Worm (Caenorhabditis elegans) whole organism, L2 larva: ENCODE data around the gene str-129.

Source experiments
- C34F6.9 ChIP-seq: fragments of 150-350 bp; optimal IDR thresholded peaks from 2 replicates; lab custom pipeline; 2014; ENCODE audit warnings: missing biosample characterization, missing genetic modification characterization
- F13H6.1 ChIP-seq: sonication (generic microtip); optimal IDR thresholded peaks from 2 replicates; lab custom pipeline; 2016; ENCODE audit warnings: missing genetic modification characterization, missing compliant biosample characterization
- Y55F3AM.14 ChIP-seq: fragments of 200-800 bp; sonication (Bioruptor generic); optimal IDR thresholded peaks from 2 replicates; lab custom pipeline; 2018; ENCODE audit warnings: mild to moderate bottlenecking, missing genetic modification characterization, missing compliant biosample characterization
- ZK546.5 ChIP-seq: sonication (generic microtip); optimal IDR thresholded peaks from 2 replicates; lab custom pipeline; 2017; ENCODE audit warnings: missing biosample characterization, missing genetic modification characterization
- alr-1 ChIP-seq: fragments of 150-350 bp; optimal IDR thresholded peaks from 2 replicates; lab custom pipeline; 2014; ENCODE audit warnings: missing biosample characterization, missing genetic modification characterization
- aly-2 ChIP-seq: fragments of 150-350 bp; optimal IDR thresholded peaks from 2 replicates; lab custom pipeline; 2014; ENCODE audit warnings: missing biosample characterization, missing genetic modification characterization
- blmp-1 ChIP-seq: sonication (generic microtip); optimal IDR thresholded peaks from 2 replicates; lab custom pipeline; 2017; ENCODE audit warnings: missing genetic modification characterization, mild to moderate bottlenecking, missing compliant biosample characterization, antibody characterized with exemption, moderate library complexity; ENCODE audit not compliant: insufficient read depth
- ceh-16 ChIP-seq: fragments of 150-350 bp; optimal IDR thresholded peaks from 2 replicates; lab custom pipeline; 2014; ENCODE audit warnings: missing biosample characterization, missing genetic modification characterization
- ceh-82 ChIP-seq: fragments of 150-350 bp; optimal IDR thresholded peaks from 2 replicates; lab custom pipeline; 2014; ENCODE audit warnings: missing biosample characterization, missing genetic modification characterization
- crh-2 ChIP-seq: sonication (generic microtip); optimal IDR thresholded peaks from 2 replicates; lab custom pipeline; 2017; ENCODE audit warnings: missing biosample characterization, missing genetic modification characterization
- dmd-4 ChIP-seq: sonication (generic microtip); optimal IDR thresholded peaks from 2 replicates; lab custom pipeline; 2017; ENCODE audit warnings: missing biosample characterization, missing genetic modification characterization
- elt-1 ChIP-seq: fragments of 150-350 bp; optimal IDR thresholded peaks from 2 replicates; lab custom pipeline; 2014; ENCODE audit warnings: missing biosample characterization, missing genetic modification characterization
- elt-3 ChIP-seq: sonication (generic microtip); optimal IDR thresholded peaks from 2 replicates; lab custom pipeline; 2017; ENCODE audit warnings: missing biosample characterization, missing genetic modification characterization
- fos-1 ChIP-seq: fragments of 150-350 bp; optimal IDR thresholded peaks from 2 replicates; lab custom pipeline; 2014; ENCODE audit warnings: missing biosample characterization, missing genetic modification characterization
- gmeb-1 ChIP-seq: fragments of 150-350 bp; optimal IDR thresholded peaks from 2 replicates; lab custom pipeline; 2014; ENCODE audit warnings: missing biosample characterization, missing genetic modification characterization
- lin-11 ChIP-seq: fragments of 150-350 bp; sonication (generic microtip); optimal IDR thresholded peaks from 2 replicates; lab custom pipeline; 2014; ENCODE audit warnings: missing biosample characterization, missing genetic modification characterization, inconsistent platforms, mixed read lengths
- lin-13 ChIP-seq: fragments of 150-350 bp; optimal IDR thresholded peaks from 2 replicates; lab custom pipeline; 2014; ENCODE audit warnings: missing biosample characterization, missing genetic modification reagents, missing genetic modification characterization
- lin-39 ChIP-seq: fragments of 150-350 bp; optimal IDR thresholded peaks from 2 replicates; lab custom pipeline; 2014; ENCODE audit warnings: missing biosample characterization, missing genetic modification reagents, missing genetic modification characterization
- lsy-2 ChIP-seq, 2 experiments: fragments of 150-350 bp in 1 of 2; sonication (generic microtip) in 1 of 2; optimal IDR thresholded peaks; 2 replicates each; lab custom pipeline; 2014 to 2017; ENCODE audit warnings: missing biosample characterization in 2 of 2, missing genetic modification characterization in 2 of 2
- mab-5 ChIP-seq: fragments of 150-350 bp; optimal IDR thresholded peaks from 2 replicates; lab custom pipeline; 2014; ENCODE audit warnings: missing biosample characterization, missing genetic modification characterization
- mdl-1 ChIP-seq, 2 experiments: fragments of 150-350 bp in 1 of 2; sonication (generic microtip) in 1 of 2; optimal IDR thresholded peaks; 2 replicates each; lab custom pipeline; 2017; ENCODE audit warnings: missing biosample characterization in 2 of 2, missing genetic modification characterization in 2 of 2
- nhr-10 ChIP-seq: sonication (generic microtip); optimal IDR thresholded peaks from 2 replicates; lab custom pipeline; 2017; ENCODE audit warnings: missing biosample characterization, missing genetic modification characterization
- nhr-11 ChIP-seq: fragments of 150-350 bp; optimal IDR thresholded peaks from 2 replicates; lab custom pipeline; 2014; ENCODE audit warnings: missing biosample characterization, missing genetic modification characterization
- nhr-12 ChIP-seq: fragments of 150-350 bp; optimal IDR thresholded peaks from 2 replicates; lab custom pipeline; 2014; ENCODE audit warnings: missing biosample characterization, missing genetic modification characterization
- nhr-129 ChIP-seq: fragments of 150-350 bp; optimal IDR thresholded peaks from 2 replicates; lab custom pipeline; 2014; ENCODE audit warnings: missing biosample characterization, missing genetic modification characterization
- nhr-21 ChIP-seq: fragments of 150-350 bp; optimal IDR thresholded peaks from 2 replicates; lab custom pipeline; 2014; ENCODE audit warnings: missing biosample characterization, missing genetic modification characterization
- nhr-23 ChIP-seq: fragments of 150-350 bp; optimal IDR thresholded peaks from 2 replicates; lab custom pipeline; 2014; ENCODE audit warnings: missing biosample characterization, missing genetic modification reagents, missing genetic modification characterization
- nhr-25 ChIP-seq: fragments of 150-350 bp; sonication (generic microtip); optimal IDR thresholded peaks from 3 replicates; lab custom pipeline; 2014; ENCODE audit warnings: missing biosample characterization, missing genetic modification characterization
- nhr-6 ChIP-seq: fragments of 150-350 bp; optimal IDR thresholded peaks from 2 replicates; lab custom pipeline; 2014; ENCODE audit warnings: missing biosample characterization, missing genetic modification characterization
- nhr-77 ChIP-seq: fragments of 150-350 bp; optimal IDR thresholded peaks from 2 replicates; lab custom pipeline; 2014; ENCODE audit warnings: missing biosample characterization, missing genetic modification characterization
- peb-1 ChIP-seq: fragments of 150-350 bp; optimal IDR thresholded peaks from 2 replicates; lab custom pipeline; 2014; ENCODE audit warnings: missing biosample characterization, missing genetic modification characterization
- skn-1 ChIP-seq: sonication (generic microtip); optimal IDR thresholded peaks from 2 replicates; lab custom pipeline; 2017; ENCODE audit warnings: missing biosample characterization, missing genetic modification characterization
- snpc-4 ChIP-seq: fragments of 150-350 bp; optimal IDR thresholded peaks from 2 replicates; lab custom pipeline; 2014; ENCODE audit warnings: missing biosample characterization, missing genetic modification characterization
- unc-39 ChIP-seq: fragments of 150-350 bp; optimal IDR thresholded peaks from 2 replicates; lab custom pipeline; 2014; ENCODE audit warnings: missing biosample characterization, missing genetic modification characterization
- unc-62 ChIP-seq: fragments of 150-350 bp; optimal IDR thresholded peaks from 2 replicates; lab custom pipeline; 2014; ENCODE audit warnings: missing biosample characterization, missing genetic modification reagents, missing genetic modification characterization
- ztf-1 ChIP-seq: fragments of 200-800 bp; sonication (Bioruptor generic); conservative IDR thresholded peaks from 2 replicates; pipeline ENCODE4 v1.3.6; 2022; ENCODE audit warnings: missing genetic modification characterization, missing compliant biosample characterization
- ztf-11 ChIP-seq: sonication (generic microtip); optimal IDR thresholded peaks from 2 replicates; lab custom pipeline; 2017; ENCODE audit warnings: missing biosample characterization, missing genetic modification characterization
- ztf-4 ChIP-seq: fragments of 150-350 bp; optimal IDR thresholded peaks from 2 replicates; lab custom pipeline; 2014; ENCODE audit warnings: missing biosample characterization, missing genetic modification characterization

The str-129 gene

DNA sequence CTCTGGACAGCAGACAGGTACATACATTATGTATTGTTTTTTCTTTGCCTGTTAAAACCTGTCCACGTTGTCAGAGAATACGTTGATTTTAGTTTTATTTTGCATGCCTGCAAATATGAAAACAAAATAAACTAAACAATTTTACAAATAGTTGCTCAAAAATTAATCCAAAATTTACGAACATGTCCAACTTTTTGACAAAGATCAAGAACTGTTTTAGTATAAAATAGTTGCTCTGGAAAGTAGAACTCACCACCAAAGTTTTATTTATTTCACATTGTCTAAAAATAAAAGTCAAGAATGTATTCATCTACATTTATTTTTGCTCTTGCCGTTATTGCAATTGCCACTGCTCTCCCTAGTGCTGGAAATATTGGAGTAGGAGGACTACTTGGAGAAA is 12.2 kb upstream of the str-129 start, which contains the start of gene srlf-16:
TSS of gene srlf-16 (plus strand) at position 301 of the 400 bp plus-strand sequence.
- TF ChIP-seq nhr-25 (tag; lab: Kevin White, UChicago) (no peak), lin-11 (tag; lab: Kevin White, UChicago) (no peak), lin-13 (GFP tag; lab: Kevin White, UChicago) (no peak), crh-2 (no peak), mab-5 (tag; lab: Kevin White, UChicago) (no peak), unc-62 (GFP tag; lab: Kevin White, UChicago) (no peak), Y55F3AM.14 (no peak), nhr-129 (tag; lab: Kevin White, UChicago) (no peak), nhr-10 (tag; lab: Kevin White, UChicago) (no peak), snpc-4 (tag; lab: Kevin White, UChicago) (no peak), nhr-11 (tag; lab: Kevin White, UChicago) (no peak)

ce11 chrV:8102960-8103359 is 10.7 kb upstream of the str-129 start, which contains the start of gene str-90:
TSS of gene str-90 (plus strand) at chrV:8103260.
- TF ChIP-seq nhr-129 (tag; lab: Kevin White, UChicago) (no peak), nhr-10 (tag; lab: Kevin White, UChicago) (no peak), peb-1 (tag; lab: Kevin White, UChicago) (no peak), unc-62 (GFP tag; lab: Kevin White, UChicago) (no peak), aly-2 (tag; lab: Kevin White, UChicago) (no peak), lsy-2 (tag; optimal IDR thresholded peaks at IDR 0.05; lab: Kevin White, UChicago) (no peak), unc-39 (tag; lab: Kevin White, UChicago) (no peak), ZK546.5 (tag; lab: Kevin White, UChicago) (no peak), nhr-77 (no peak), lin-11 (tag; lab: Kevin White, UChicago) (no peak)
- TF ChIP-seq, all 48 proteins: peak for 0

- TF ChIP-seq ceh-82 (tag; lab: Kevin White, UChicago) (no peak), ztf-1 (GFP tag; lab: Robert Waterston, UW) (no peak), elt-3 (tag; lab: Kevin White, UChicago) (no peak), C34F6.9 (no peak), fos-1 (tag; lab: Kevin White, UChicago) (no peak), mab-5 (tag; lab: Kevin White, UChicago) (no peak), lsy-2 (tag; optimal IDR thresholded peaks at IDR 0.05; lab: Kevin White, UChicago) (no peak), ztf-11 (tag; lab: Kevin White, UChicago) (no peak)
Measured at ce11 chrV:8099306-8099705, 7.0 kb upstream of the str-129 start, which contains the start of gene sdz-23. TSS of gene sdz-23 (plus strand) at chrV:8099606.

ce11 chrV:8098239-8098638 is 6.0 kb upstream of the str-129 start, which contains the start of gene str-145:
TSS of gene str-145 (minus strand) at chrV:8098339.
- TF ChIP-seq snpc-4 (tag; lab: Kevin White, UChicago) (no peak), peb-1 (tag; lab: Kevin White, UChicago) (no peak), ZK546.5 (tag; lab: Kevin White, UChicago) (no peak), nhr-12 (tag; lab: Kevin White, UChicago) (no peak), lin-39 (tag; lab: Kevin White, UChicago) (no peak), nhr-11 (tag; lab: Kevin White, UChicago) (no peak), elt-1 (tag; lab: Kevin White, UChicago) (no peak), ceh-16 (tag; lab: Kevin White, UChicago) (no peak), lin-11 (tag; lab: Kevin White, UChicago) (no peak)

DNA sequence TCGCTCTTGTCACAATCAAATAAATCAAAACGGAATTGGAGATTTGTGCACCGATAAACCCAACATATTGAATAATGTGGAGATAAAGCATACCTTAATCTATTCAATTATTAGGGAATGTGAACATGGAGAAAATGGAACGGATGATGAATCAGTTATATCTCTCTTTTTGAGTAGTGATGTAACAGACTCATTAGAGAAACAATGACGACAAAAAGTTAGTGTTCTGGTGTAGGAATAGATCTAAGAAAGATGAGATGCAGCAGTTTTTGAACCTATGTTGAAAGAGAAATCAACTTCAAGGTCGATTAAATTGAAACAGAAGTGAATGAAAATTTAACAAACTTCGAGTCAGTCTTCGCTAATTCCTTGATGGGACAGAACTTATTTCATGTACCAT is 3.1 kb upstream of the str-129 start, which contains the start of gene str-146:
TSS of gene str-146 (minus strand) at position 101 of the 400 bp plus-strand sequence.
- TF ChIP-seq nhr-21 (tag; lab: Kevin White, UChicago), result no peak
- TF ChIP-seq ztf-4, result no peak
- no peak for TF ChIP-seq gmeb-1
- no peak for TF ChIP-seq nhr-6 (tag; lab: Kevin White, UChicago)
- TF ChIP-seq ZK546.5 (tag; lab: Kevin White, UChicago), result no peak
- no peak for TF ChIP-seq F13H6.1
- TF ChIP-seq skn-1 (tag; lab: Kevin White, UChicago), result no peak
- TF ChIP-seq blmp-1, result no peak
- TF ChIP-seq mdl-1 (tag; optimal IDR thresholded peaks at IDR 0.05; lab: Kevin White, UChicago), result no peak
- TF ChIP-seq dmd-4 (tag; lab: Kevin White, UChicago), result no peak
- TF ChIP-seq lsy-2 (tag; optimal IDR thresholded peaks at IDR 0.05; lab: Kevin White, UChicago), result no peak
- no peak for TF ChIP-seq C34F6.9
- TF ChIP-seq lin-39 (tag; lab: Kevin White, UChicago), result no peak
- TF ChIP-seq snpc-4 (tag; lab: Kevin White, UChicago), result no peak
- TF ChIP-seq alr-1 (tag; lab: Kevin White, UChicago), result no peak
- TF ChIP-seq nhr-23 (tag; lab: Kevin White, UChicago), result no peak
